Worm (Caenorhabditis elegans): Measurements from ENCODE around the gene arrd-24.

DNA sequence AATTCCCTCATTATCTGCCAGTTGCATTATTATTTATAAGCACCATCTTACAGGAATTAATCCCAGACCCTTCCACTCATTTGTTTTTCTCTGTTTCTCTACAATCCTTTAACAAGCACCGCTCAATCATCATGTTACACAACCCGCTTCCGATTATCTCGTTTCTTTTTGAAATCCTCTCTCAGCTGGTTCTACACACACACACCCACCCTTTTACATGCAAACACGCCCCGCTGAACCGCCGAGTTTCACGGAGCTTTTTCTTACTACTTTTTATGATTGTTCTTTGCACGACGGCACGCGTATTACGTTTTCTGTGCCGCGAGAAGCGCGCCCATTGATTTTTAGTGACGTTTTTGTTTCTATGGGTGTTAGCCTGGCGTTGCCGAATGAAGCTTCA is 6.5 kb downstream of the arrd-24 start:
- TF ChIP-seq ztf-29 (GFP tag; IDR thresholded peaks at IDR 0.05) = no peak
- TF ChIP-seq med-1 (GFP tag; optimal IDR thresholded peaks at IDR 0.05; ENCODE audit: insufficient read depth) = no peak
